Worm (Caenorhabditis elegans) whole organism, young adult: ENCODE data around the gene W09B6.4.

Experiments
- C06A6.2 ChIP-seq: fragments of 200-800 bp; sonication (Bioruptor generic); conservative IDR thresholded peaks from 2 replicates; pipeline ENCODE4 v1.3.6; 2022; ENCODE audit warnings: missing genetic modification characterization, missing compliant biosample characterization
- F39B2.1 ChIP-seq: fragments of 200-800 bp; sonication (Bioruptor generic); IDR thresholded peaks from 2 replicates; pipeline ENCODE4 v1.3.6; 2022; ENCODE audit warnings: missing genetic modification reagents, missing genetic modification characterization, missing compliant biosample characterization
- F49E8.2 ChIP-seq: sonication (generic microtip); optimal IDR thresholded peaks from 3 replicates; lab custom pipeline; 2017; ENCODE audit warnings: missing genetic modification characterization, mild to moderate bottlenecking, missing compliant biosample characterization, antibody characterized with exemption, moderate library complexity; ENCODE audit not compliant: insufficient read depth
- F57A8.1 ChIP-seq: fragments of 200-800 bp; sonication (Bioruptor generic); optimal IDR thresholded peaks from 2 replicates; lab custom pipeline; 2018; ENCODE audit warnings: mild to moderate bottlenecking, missing genetic modification characterization, moderate library complexity, missing compliant biosample characterization
- T07F8.4 ChIP-seq: sonication (generic microtip); optimal IDR thresholded peaks from 2 replicates; lab custom pipeline; 2016; ENCODE audit warnings: mild to moderate bottlenecking, missing genetic modification characterization, moderate library complexity, missing compliant biosample characterization
- Y53G8AR.9 ChIP-seq: fragments of 200-800 bp; sonication (Bioruptor generic); conservative IDR thresholded peaks from 2 replicates; pipeline ENCODE4 v1.3.6; 2022; ENCODE audit warnings: missing genetic modification reagents, missing genetic modification characterization, missing compliant biosample characterization
- Y56A3A.18 ChIP-seq: fragments of 200-800 bp; sonication (Bioruptor generic); IDR thresholded peaks from 2 replicates; pipeline ENCODE4 v1.3.6; 2022; ENCODE audit warnings: missing genetic modification reagents, missing genetic modification characterization, missing compliant biosample characterization
- dpl-1 ChIP-seq: fragments of 150-350 bp; optimal IDR thresholded peaks from 2 replicates; lab custom pipeline; 2014; ENCODE audit warnings: missing biosample characterization, missing genetic modification reagents, missing genetic modification characterization
- lin-40 ChIP-seq: sonication (generic microtip); optimal IDR thresholded peaks from 2 replicates; lab custom pipeline; 2016; ENCODE audit warnings: missing genetic modification characterization, mild to moderate bottlenecking, missing compliant biosample characterization, missing genotype, missing genetic modification reagents
- mel-28 ChIP-seq: sonication (generic microtip); optimal IDR thresholded peaks from 2 replicates; lab custom pipeline; 2016; ENCODE audit warnings: borderline replicate concordance, mild to moderate bottlenecking, missing genetic modification characterization, missing compliant biosample characterization
- nfyb-1 ChIP-seq: fragments of 200-800 bp; sonication (Bioruptor generic); IDR thresholded peaks from 2 replicates; pipeline ENCODE4 v1.3.6; 2022; ENCODE audit warnings: missing genetic modification reagents, missing genetic modification characterization, missing compliant biosample characterization
- pha-4 ChIP-seq: fragments of 150-350 bp; sonication (generic microtip); optimal IDR thresholded peaks from 2 replicates; lab custom pipeline; 2014; ENCODE audit warnings: missing biosample characterization, missing genetic modification reagents, missing genetic modification characterization
- ztf-25 ChIP-seq: fragments of 200-800 bp; sonication (Bioruptor generic); IDR thresholded peaks from 2 replicates; pipeline ENCODE4 v1.3.6; 2022; ENCODE audit warnings: missing genetic modification reagents, missing genetic modification characterization, missing compliant biosample characterization

DNA sequence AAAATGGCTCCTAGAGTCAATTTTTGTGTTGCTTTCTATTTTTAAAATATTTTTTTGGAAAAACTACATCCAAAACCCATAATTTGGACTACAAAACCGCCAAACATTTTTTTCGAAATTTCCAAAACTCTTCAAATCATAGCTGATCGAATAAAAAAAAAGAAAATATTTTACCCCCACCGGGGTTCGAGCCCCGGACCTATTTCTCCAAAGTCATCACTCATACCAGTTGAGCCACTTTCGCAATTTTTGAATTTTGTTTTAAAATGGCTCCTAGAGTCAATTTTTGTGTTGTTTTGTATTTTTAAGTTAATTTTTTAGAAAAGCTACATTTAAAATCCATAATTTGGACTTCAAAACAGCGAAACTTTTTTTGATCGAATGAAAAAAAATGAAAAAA lies 55.1 kb downstream of the W09B6.4 start:
- TF ChIP-seq F57A8.1 (GFP tag; lab: Kevin White, UChicago) (no peak), pha-4 (tag; lab: Kevin White, UChicago) (no peak), ztf-25 (GFP tag; lab: Robert Waterston, UW) (no peak), Y56A3A.18 (GFP tag; lab: Robert Waterston, UW) (no peak), dpl-1 (no peak), C06A6.2 (GFP tag; lab: Robert Waterston, UW) (no peak), F49E8.2 (no peak), T07F8.4 (tag; lab: Kevin White, UChicago) (no peak), mel-28 (no peak), nfyb-1 (GFP tag; lab: Robert Waterston, UW) (no peak), Y53G8AR.9 (GFP tag; lab: Robert Waterston, UW) (no peak), lin-40 (tag; lab: Kevin White, UChicago) (no peak), F39B2.1 (GFP tag; lab: Robert Waterston, UW) (no peak)
